Worm (Caenorhabditis elegans) whole organism, L4 larva: ENCODE measurements around the gene lev-8.

Source experiments
- D1046.2 ChIP-seq: fragments of 200-800 bp; sonication (Bioruptor generic); IDR thresholded peaks from 2 replicates; pipeline ENCODE4 v1.3.6; 2022; ENCODE audit warnings: missing genetic modification characterization, missing compliant biosample characterization
- F37D6.2 ChIP-seq: sonication (generic microtip); optimal IDR thresholded peaks from 2 replicates; lab custom pipeline; 2016; ENCODE audit warnings: mild to moderate bottlenecking, missing genetic modification characterization, missing compliant biosample characterization
- T20F7.1 ChIP-seq: fragments of 200-800 bp; sonication (Bioruptor generic); optimal IDR thresholded peaks from 2 replicates; lab custom pipeline; 2018; ENCODE audit warnings: mild to moderate bottlenecking, missing genetic modification characterization, missing compliant biosample characterization
- T26A8.4 ChIP-seq: fragments of 200-800 bp; sonication (Bioruptor generic); IDR thresholded peaks from 2 replicates; pipeline ENCODE4 v1.3.6; 2022; ENCODE audit warnings: missing genetic modification characterization, missing compliant biosample characterization
- Y105C5A.15 ChIP-seq: fragments of 200-800 bp; sonication (Bioruptor generic); IDR thresholded peaks from 2 replicates; pipeline ENCODE4 v1.3.6; 2022; ENCODE audit warnings: missing genetic modification characterization, missing compliant biosample characterization
- ZK546.5 ChIP-seq, 2 experiments: sonication (generic microtip); optimal IDR thresholded peaks; 2 replicates each; lab custom pipeline; 2017; ENCODE audit warnings: missing biosample characterization in 2 of 2, missing genetic modification characterization in 2 of 2
- aly-2 ChIP-seq: sonication (generic microtip); optimal IDR thresholded peaks from 2 replicates; lab custom pipeline; 2018; ENCODE audit warnings: missing biosample characterization, missing genetic modification characterization
- ama-1 ChIP-seq: fragments of 150-350 bp; optimal IDR thresholded peaks from 2 replicates; lab custom pipeline; 2014; ENCODE audit warnings: inconsistent platforms, mixed read lengths
- ceh-28 ChIP-seq: fragments of 150-350 bp; optimal IDR thresholded peaks from 2 replicates; lab custom pipeline; 2014; ENCODE audit warnings: missing biosample characterization, missing genetic modification reagents, missing genetic modification characterization
- ceh-32 ChIP-seq: sonication (generic microtip); optimal IDR thresholded peaks from 2 replicates; lab custom pipeline; 2016; ENCODE audit warnings: mild to moderate bottlenecking, missing genetic modification characterization, missing compliant biosample characterization; ENCODE audit not compliant: poor library complexity
- ceh-82 ChIP-seq: sonication (generic microtip); optimal IDR thresholded peaks from 2 replicates; lab custom pipeline; 2017; ENCODE audit warnings: missing biosample characterization, missing genetic modification characterization
- ces-1 ChIP-seq: fragments of 150-350 bp; sonication (generic microtip); optimal IDR thresholded peaks from 4 replicates; lab custom pipeline; 2014; ENCODE audit warnings: missing biosample characterization, missing genetic modification reagents, missing genetic modification characterization
- cey-2 ChIP-seq: sonication (generic microtip); optimal IDR thresholded peaks from 3 replicates; lab custom pipeline; 2017; ENCODE audit warnings: missing genetic modification characterization, mild to moderate bottlenecking, missing compliant biosample characterization, antibody characterized with exemption, borderline replicate concordance; ENCODE audit not compliant: insufficient read depth
- daf-12 ChIP-seq: fragments of 150-350 bp; optimal IDR thresholded peaks from 2 replicates; lab custom pipeline; 2014; ENCODE audit warnings: missing biosample characterization, missing genetic modification reagents, missing genetic modification characterization
- daf-19 ChIP-seq: fragments of 200-800 bp; sonication (Bioruptor generic); conservative IDR thresholded peaks from 2 replicates; pipeline ENCODE4 v1.3.6; 2022; ENCODE audit warnings: missing genetic modification characterization, missing compliant biosample characterization
- dve-1 ChIP-seq: sonication (generic microtip); optimal IDR thresholded peaks from 2 replicates; lab custom pipeline; 2017; ENCODE audit warnings: antibody characterized with exemption, mild to moderate bottlenecking, missing genetic modification characterization, missing compliant biosample characterization; ENCODE audit not compliant: insufficient read depth
- fkh-10 ChIP-seq: fragments of 150-350 bp; optimal IDR thresholded peaks from 2 replicates; lab custom pipeline; 2014; ENCODE audit warnings: missing biosample characterization, missing genetic modification reagents, missing genetic modification characterization
- gei-8 ChIP-seq: fragments of 200-800 bp; sonication (Bioruptor generic); optimal IDR thresholded peaks from 2 replicates; lab custom pipeline; 2018; ENCODE audit warnings: mild to moderate bottlenecking, missing genetic modification characterization, missing compliant biosample characterization
- hif-1 ChIP-seq, 2 experiments: sonication (generic microtip); optimal IDR thresholded peaks; 2 replicates each; lab custom pipeline; 2016 to 2017; ENCODE audit warnings: missing compliant biosample characterization in 2 of 2, missing genetic modification characterization in 2 of 2, missing genetic modification reagents in 2 of 2, missing genotype in 2 of 2, mild to moderate bottlenecking in 1 of 2
- hlh-11 ChIP-seq: fragments of 200-800 bp; sonication (Bioruptor generic); optimal IDR thresholded peaks from 2 replicates; lab custom pipeline; 2018; ENCODE audit warnings: mild to moderate bottlenecking, missing genetic modification characterization, missing compliant biosample characterization
- hmg-1.1 ChIP-seq: fragments of 200-800 bp; sonication (Bioruptor generic); IDR thresholded peaks from 2 replicates; pipeline ENCODE4 v1.3.6; 2022; ENCODE audit warnings: missing genetic modification reagents, missing genetic modification characterization, missing compliant biosample characterization
- jun-1 ChIP-seq: fragments of 150-350 bp; optimal IDR thresholded peaks from 2 replicates; lab custom pipeline; 2014; ENCODE audit warnings: missing biosample characterization, missing genetic modification reagents, missing genetic modification characterization
- lim-7 ChIP-seq: fragments of 200-800 bp; sonication (Bioruptor generic); IDR thresholded peaks from 2 replicates; pipeline ENCODE4 v1.3.6; 2022; ENCODE audit warnings: missing genetic modification characterization, missing compliant biosample characterization
- lin-13 ChIP-seq: fragments of 150-350 bp; optimal IDR thresholded peaks from 2 replicates; lab custom pipeline; 2014; ENCODE audit warnings: missing biosample characterization, missing genetic modification reagents, missing genetic modification characterization
- lin-15B ChIP-seq: fragments of 150-350 bp; sonication (generic microtip); optimal IDR thresholded peaks from 3 replicates; lab custom pipeline; 2014; ENCODE audit warnings: missing biosample characterization, missing genetic modification characterization
- lin-29 ChIP-seq: fragments of 200-800 bp; sonication (Bioruptor generic); IDR thresholded peaks from 2 replicates; pipeline ENCODE4 v1.3.6; 2022; ENCODE audit warnings: missing genetic modification reagents, missing genetic modification characterization, missing compliant biosample characterization
- mdl-1 ChIP-seq, 2 experiments: fragments of 150-350 bp in 1 of 2; sonication (generic microtip) in 1 of 2; optimal IDR thresholded peaks; 2 replicates each; lab custom pipeline; 2014 to 2017; ENCODE audit warnings: missing biosample characterization in 2 of 2, missing genetic modification characterization in 2 of 2
- nhr-11 ChIP-seq: fragments of 150-350 bp; optimal IDR thresholded peaks from 2 replicates; lab custom pipeline; 2014; ENCODE audit warnings: missing biosample characterization, missing genetic modification characterization
- nhr-111 ChIP-seq: fragments of 200-800 bp; sonication (Bioruptor generic); optimal IDR thresholded peaks from 2 replicates; lab custom pipeline; 2018; ENCODE audit warnings: mild to moderate bottlenecking, missing genetic modification characterization, missing compliant biosample characterization
- nhr-25 ChIP-seq: sonication (generic microtip); optimal IDR thresholded peaks from 2 replicates; lab custom pipeline; 2017; ENCODE audit warnings: missing genetic modification characterization, mild to moderate bottlenecking, missing compliant biosample characterization, antibody characterized with exemption, moderate library complexity, borderline replicate concordance; ENCODE audit not compliant: insufficient read depth
- nhr-28 ChIP-seq: fragments of 150-350 bp; optimal IDR thresholded peaks from 2 replicates; lab custom pipeline; 2014; ENCODE audit warnings: missing biosample characterization, missing genetic modification characterization
- nhr-48 ChIP-seq: sonication (generic microtip); optimal IDR thresholded peaks from 2 replicates; lab custom pipeline; 2016; ENCODE audit warnings: mild to moderate bottlenecking, missing genetic modification characterization, missing compliant biosample characterization
- nhr-76 ChIP-seq: fragments of 150-350 bp; optimal IDR thresholded peaks from 2 replicates; lab custom pipeline; 2014; ENCODE audit warnings: missing biosample characterization, missing genetic modification characterization
- nhr-77 ChIP-seq: fragments of 150-350 bp; optimal IDR thresholded peaks from 2 replicates; lab custom pipeline; 2014; ENCODE audit warnings: missing biosample characterization, missing genetic modification characterization
- pha-4 ChIP-seq, 2 experiments: fragments of 150-350 bp in 1 of 2; fragments of 200-800 bp in 1 of 2; sonication (Bioruptor generic) in 1 of 2; IDR thresholded peaks in 1 of 2; optimal IDR thresholded peaks in 1 of 2; 2 replicates each; pipeline versions ENCODE4 v1.3.6 to Lab custom; 2014 to 2022; ENCODE audit warnings: missing genetic modification characterization in 2 of 2, missing genetic modification reagents in 2 of 2, missing biosample characterization in 1 of 2, missing compliant biosample characterization in 1 of 2
- pqm-1 ChIP-seq: sonication (generic microtip); optimal IDR thresholded peaks from 2 replicates; lab custom pipeline; 2017; ENCODE audit warnings: missing biosample characterization, missing genetic modification characterization
- sdz-12 ChIP-seq: fragments of 200-800 bp; sonication (Bioruptor generic); optimal IDR thresholded peaks from 2 replicates; lab custom pipeline; 2018; ENCODE audit warnings: mild to moderate bottlenecking, missing genetic modification characterization, missing compliant biosample characterization
- set-16 ChIP-seq: fragments of 200-800 bp; sonication (Bioruptor generic); IDR thresholded peaks from 2 replicates; pipeline ENCODE4 v1.3.6; 2022; ENCODE audit warnings: missing genetic modification reagents, missing genetic modification characterization, missing compliant biosample characterization
- skn-1 ChIP-seq: fragments of 150-350 bp; optimal IDR thresholded peaks from 2 replicates; lab custom pipeline; 2014; ENCODE audit warnings: missing biosample characterization, missing genetic modification characterization
- snpc-1.2 ChIP-seq: fragments of 200-800 bp; sonication (Bioruptor generic); IDR thresholded peaks from 2 replicates; pipeline ENCODE4 v1.3.6; 2022; ENCODE audit warnings: missing genetic modification reagents, missing genetic modification characterization, missing compliant biosample characterization
- tra-1 ChIP-seq: fragments of 200-800 bp; sonication (Bioruptor generic); IDR thresholded peaks from 2 replicates; pipeline ENCODE4 v1.3.6; 2022; ENCODE audit warnings: missing genetic modification reagents, missing genetic modification characterization, missing compliant biosample characterization
- unc-39 ChIP-seq: sonication (generic microtip); optimal IDR thresholded peaks from 2 replicates; lab custom pipeline; 2017; ENCODE audit warnings: missing biosample characterization, missing genetic modification characterization
- vab-7 ChIP-seq: fragments of 200-800 bp; sonication (Bioruptor generic); IDR thresholded peaks from 2 replicates; pipeline ENCODE4 v1.3.6; 2022; ENCODE audit warnings: missing genetic modification reagents, missing genetic modification characterization, missing compliant biosample characterization
- zag-1 ChIP-seq: fragments of 150-350 bp; optimal IDR thresholded peaks from 2 replicates; lab custom pipeline; 2014; ENCODE audit warnings: missing biosample characterization, missing genetic modification characterization
- zfp-2 ChIP-seq: sonication (generic microtip); optimal IDR thresholded peaks from 2 replicates; lab custom pipeline; 2016; ENCODE audit warnings: mild to moderate bottlenecking, missing genetic modification characterization, missing compliant biosample characterization
- zip-2 ChIP-seq: fragments of 150-350 bp; optimal IDR thresholded peaks from 2 replicates; lab custom pipeline; 2014; ENCODE audit warnings: missing biosample characterization, missing genetic modification characterization
- ztf-7 ChIP-seq: fragments of 150-350 bp; optimal IDR thresholded peaks from 2 replicates; lab custom pipeline; 2014; ENCODE audit warnings: missing biosample characterization, missing genetic modification characterization

lev-8 gene

ce11 chrX:11519016-11519509, 41.7 kb upstream of the lev-8 start, which contains the start of gene hpo-34 (continued):
- TF ChIP-seq daf-19 (GFP tag; lab: Robert Waterston, UW) (no peak), nhr-11 (no peak), nhr-76 (tag; lab: Kevin White, UChicago) (no peak), aly-2 (no peak), gei-8 (GFP tag; lab: Kevin White, UChicago) (no peak), T20F7.1 (GFP tag; lab: Kevin White, UChicago) (peak; percentile 41), nhr-28 (tag; lab: Kevin White, UChicago) (peak; percentile 91), zag-1 (no peak), vab-7 (GFP tag; lab: Robert Waterston, UW) (no peak)

- no peak for TF ChIP-seq aly-2
- TF ChIP-seq lin-15B (tag; lab: Kevin White, UChicago), result no peak
- no peak for TF ChIP-seq ama-1 (lab: Kevin White, UChicago)
- no peak for TF ChIP-seq daf-19 (GFP tag; lab: Robert Waterston, UW)
- TF ChIP-seq hif-1 (tag; optimal IDR thresholded peaks at IDR 0.05; lab: Kevin White, UChicago), result peak in 1 of 2 experiments; percentile 36
- TF ChIP-seq jun-1, result peak; percentile 50
- TF ChIP-seq nhr-77, result peak; percentile 96
- no peak for TF ChIP-seq sdz-12 (GFP tag; lab: Kevin White, UChicago)
- TF ChIP-seq pha-4 (GFP tag; IDR thresholded peaks at IDR 0.05; lab: Robert Waterston, UW), result no peak; the same call in none of the 2 replicates
- TF ChIP-seq pha-4 (tag; optimal IDR thresholded peaks at IDR 0.05; lab: Kevin White, UChicago), result peak; percentile 83
- TF ChIP-seq zfp-2, result no peak
- TF ChIP-seq D1046.2 (GFP tag; lab: Robert Waterston, UW), result no peak
- no peak for TF ChIP-seq nhr-111 (GFP tag; lab: Kevin White, UChicago)
- TF ChIP-seq hlh-11, result peak; percentile 87
- TF ChIP-seq daf-12, result no peak
- TF ChIP-seq dve-1 (tag; lab: Kevin White, UChicago), result peak; percentile 94
- no peak for TF ChIP-seq skn-1 (tag; lab: Kevin White, UChicago)
- no peak for TF ChIP-seq ceh-32 (tag; lab: Kevin White, UChicago)
- TF ChIP-seq set-16 (GFP tag; lab: Robert Waterston, UW), result no peak
- TF ChIP-seq ceh-82 (tag; lab: Kevin White, UChicago), result no peak
- no peak for TF ChIP-seq gei-8 (GFP tag; lab: Kevin White, UChicago)
- TF ChIP-seq tra-1 (GFP tag; lab: Robert Waterston, UW), result no peak
- peak; percentile 90 for TF ChIP-seq hmg-1.1 (GFP tag; lab: Robert Waterston, UW)
- no peak for TF ChIP-seq pqm-1 (tag; lab: Kevin White, UChicago)
- peak; percentile 61 for TF ChIP-seq fkh-10 (GFP tag; lab: Kevin White, UChicago)
- TF ChIP-seq nhr-76 (tag; lab: Kevin White, UChicago), result no peak
- TF ChIP-seq zip-2 (tag; lab: Kevin White, UChicago), result peak; percentile 63
- peak; percentile 77 for TF ChIP-seq F37D6.2 (tag; lab: Kevin White, UChicago)
- peak; percentile 79 for TF ChIP-seq lin-13
- TF ChIP-seq snpc-1.2 (GFP tag; lab: Robert Waterston, UW), result no peak
- no peak for TF ChIP-seq ZK546.5 (tag; optimal IDR thresholded peaks at IDR 0.05; lab: Kevin White, UChicago)
- no peak for TF ChIP-seq ces-1
- TF ChIP-seq ceh-28 (tag; lab: Kevin White, UChicago), result peak; percentile 17
- no peak for TF ChIP-seq lin-29 (GFP tag; lab: Robert Waterston, UW)
- TF ChIP-seq nhr-48 (tag; lab: Kevin White, UChicago), result no peak
- TF ChIP-seq unc-39 (tag; lab: Kevin White, UChicago), result no peak
- TF ChIP-seq nhr-25 (tag; lab: Kevin White, UChicago), result no peak
- no peak for TF ChIP-seq Y105C5A.15 (GFP tag; lab: Robert Waterston, UW)
- no peak for TF ChIP-seq ztf-7 (tag; lab: Kevin White, UChicago)
- TF ChIP-seq cey-2 (tag; lab: Kevin White, UChicago), result no peak
- no peak for TF ChIP-seq lim-7
- TF ChIP-seq T26A8.4 (GFP tag; lab: Robert Waterston, UW), result peak; percentile 78
- peak in 1 of 2 experiments; percentile 49 for TF ChIP-seq mdl-1 (tag; optimal IDR thresholded peaks at IDR 0.05; lab: Kevin White, UChicago)
Observed at ce11 chrX:11522058-11522757, 38.5 kb upstream of the lev-8 start, which contains the start of gene sdc-2. TSS of gene sdc-2 (plus strand) at chrX:11522707.
